Fruit fly (Drosophila melanogaster): ENCODE results near the gene CG1578.

Gene CG1578

dm6 chrX:11820284-11821075 lies 4.1 kb upstream of the CG1578 start:
- TF ChIP-seq Snoo (tag; optimal IDR thresholded peaks at IDR 0.05) (peak; percentile 4), Pif1A (GFP tag; optimal IDR thresholded peaks at IDR 0.05) (peak; percentile 52), CG32121 (GFP tag; IDR thresholded peaks at IDR 0.05) (peak; percentile 60), gl (tag; optimal IDR thresholded peaks at IDR 0.05) (no peak), CG8301 (tag; optimal IDR thresholded peaks at IDR 0.05) (peak; percentile 83), CG14655 (GFP tag; optimal IDR thresholded peaks at IDR 0.05) (peak; percentile 86), EcR (GFP tag; optimal IDR thresholded peaks at IDR 0.05) (no peak), CG17806 (tag; optimal IDR thresholded peaks at IDR 0.05) (no peak), CG8159 (tag; optimal IDR thresholded peaks at IDR 0.05) (peak; percentile 30), fd96Ca (GFP tag; IDR thresholded peaks at IDR 0.05) (peak; percentile 68), rn (GFP tag; IDR thresholded peaks at IDR 0.05) (0 out of 2 replicates have a peak, but pooled peaks have one; percentile 28), CG9948 (tag; optimal IDR thresholded peaks at IDR 0.05) (peak; percentile 36), CG15710 (tag; optimal IDR thresholded peaks at IDR 0.05) (peak; percentile 43), CG4496 (GFP tag; IDR thresholded peaks at IDR 0.05) (peak; percentile 72), CG34367 (tag; optimal IDR thresholded peaks at IDR 0.05) (peak; percentile 17), Pif1B (GFP tag; optimal IDR thresholded peaks at IDR 0.05) (peak; percentile 58), CG13204 (GFP tag; optimal IDR thresholded peaks at IDR 0.05) (no peak), D1 (tag; optimal IDR thresholded peaks at IDR 0.05) (no peak), CG10348 (GFP tag; IDR thresholded peaks at IDR 0.05) (no peak; the same call in 1 of the 2 replicates), Ets98B (GFP tag; IDR thresholded peaks at IDR 0.05) (peak; percentile 61; the same call in 1 of the 2 replicates), CG12605 (GFP tag; IDR thresholded peaks at IDR 0.05) (no peak; the same call in 1 of the 2 replicates)

dm6 chrX:11819241-11819862 lies 3.0 kb upstream of the CG1578 start:
- TF ChIP-seq CG4496 (GFP tag; IDR thresholded peaks at IDR 0.05) (peak; percentile 56; the same call in 2 of the 3 replicates), CG14655 (GFP tag; optimal IDR thresholded peaks at IDR 0.05) (peak; percentile 43), CG8301 (tag; optimal IDR thresholded peaks at IDR 0.05) (peak; percentile 1), Ets98B (GFP tag; IDR thresholded peaks at IDR 0.05) (no peak), CG8159 (tag; optimal IDR thresholded peaks at IDR 0.05) (peak; percentile 2), CG12605 (GFP tag; IDR thresholded peaks at IDR 0.05) (no peak), CG15710 (tag; optimal IDR thresholded peaks at IDR 0.05) (no peak), CG34367 (tag; optimal IDR thresholded peaks at IDR 0.05) (no peak), EcR (GFP tag; optimal IDR thresholded peaks at IDR 0.05) (peak; percentile 90)

dm6 chrX:11818767-11819089 lies 2.4 kb upstream of the CG1578 start:
- TF ChIP-seq CG32121 (GFP tag; IDR thresholded peaks at IDR 0.05) (no peak), CG10348 (GFP tag; IDR thresholded peaks at IDR 0.05) (no peak), Pif1A (GFP tag; optimal IDR thresholded peaks at IDR 0.05) (no peak), Ets98B (GFP tag; IDR thresholded peaks at IDR 0.05) (no peak), gl (tag; optimal IDR thresholded peaks at IDR 0.05) (no peak), rn (GFP tag; IDR thresholded peaks at IDR 0.05) (no peak), CG34367 (tag; optimal IDR thresholded peaks at IDR 0.05) (no peak), EcR (GFP tag; optimal IDR thresholded peaks at IDR 0.05) (no peak), CG13204 (GFP tag; optimal IDR thresholded peaks at IDR 0.05) (no peak), Pif1B (GFP tag; optimal IDR thresholded peaks at IDR 0.05) (no peak), fd96Ca (GFP tag; IDR thresholded peaks at IDR 0.05) (no peak), CG15710 (tag; optimal IDR thresholded peaks at IDR 0.05) (no peak), Snoo (tag; optimal IDR thresholded peaks at IDR 0.05) (no peak), CG9948 (tag; optimal IDR thresholded peaks at IDR 0.05) (no peak), CG14655 (GFP tag; optimal IDR thresholded peaks at IDR 0.05) (no peak), CG8159 (tag; optimal IDR thresholded peaks at IDR 0.05) (no peak), CG8301 (tag; optimal IDR thresholded peaks at IDR 0.05) (no peak)

dm6 chrX:11818047-11818766 lies 1.9 kb upstream of the CG1578 start:
- TF ChIP-seq CG13204 (GFP tag; optimal IDR thresholded peaks at IDR 0.05) (peak; percentile 53), CG8301 (tag; optimal IDR thresholded peaks at IDR 0.05) (peak; percentile 96), Snoo (tag; optimal IDR thresholded peaks at IDR 0.05) (peak; percentile 89), CG8159 (tag; optimal IDR thresholded peaks at IDR 0.05) (peak; percentile 87), Pif1B (GFP tag; optimal IDR thresholded peaks at IDR 0.05) (peak; percentile 90), CG4496 (GFP tag; IDR thresholded peaks at IDR 0.05) (peak; percentile 98), CG9948 (tag; optimal IDR thresholded peaks at IDR 0.05) (peak; percentile 91), CG17806 (tag; optimal IDR thresholded peaks at IDR 0.05) (peak; percentile 92), CG10348 (GFP tag; IDR thresholded peaks at IDR 0.05) (peak; percentile 82), CG12605 (GFP tag; IDR thresholded peaks at IDR 0.05) (peak; percentile 96), CG15710 (tag; optimal IDR thresholded peaks at IDR 0.05) (peak; percentile 82), CG34367 (tag; optimal IDR thresholded peaks at IDR 0.05) (peak; percentile 89), Ets98B (GFP tag; IDR thresholded peaks at IDR 0.05) (peak; percentile 98), EcR (GFP tag; optimal IDR thresholded peaks at IDR 0.05) (no peak), CG14655 (GFP tag; optimal IDR thresholded peaks at IDR 0.05) (peak; percentile 96), gl (tag; optimal IDR thresholded peaks at IDR 0.05) (peak; percentile 86), fd96Ca (GFP tag; IDR thresholded peaks at IDR 0.05) (peak; percentile 97), D1 (tag; optimal IDR thresholded peaks at IDR 0.05) (peak; percentile 34), CG32121 (GFP tag; IDR thresholded peaks at IDR 0.05) (peak; percentile 97), rn (GFP tag; IDR thresholded peaks at IDR 0.05) (peak; percentile 91), Pif1A (GFP tag; optimal IDR thresholded peaks at IDR 0.05) (peak; percentile 97)

Data from whole organism, pupa.